Fruit fly (Drosophila melanogaster): ENCODE results near the gene Fer1.

The Fer1 gene

dm6 chr3R:7144245-7144904 is 8.4 kb downstream of the Fer1 start, which contains the start of the genes CG14610 and CG2656 (continued):
- peak; percentile 74 for TF ChIP-seq CG1024 (GFP tag; IDR thresholded peaks at IDR 0.05)
- TF ChIP-seq pan (optimal IDR thresholded peaks at IDR 0.05) = no peak
- peak in 1 of 2 experiments; percentile 61 for TF ChIP-seq pan (GFP tag; optimal IDR thresholded peaks at IDR 0.05 in 1 of 2, IDR thresholded peaks at IDR 0.05 in 1 of 2)
- 0 out of 2 replicates have a peak, but pooled peaks have one; percentile 38 for TF ChIP-seq ato (GFP tag; IDR thresholded peaks at IDR 0.05; ENCODE audit: partially characterized antibody)
- TF ChIP-seq C15 (GFP tag; IDR thresholded peaks at IDR 0.05) = no peak
- no peak for TF ChIP-seq ham (GFP tag; IDR thresholded peaks at IDR 0.05)
- peak; percentile 71 for TF ChIP-seq CG32532 (GFP tag; IDR thresholded peaks at IDR 0.05)
- no peak for TF ChIP-seq fd102C (GFP tag; optimal IDR thresholded peaks at IDR 0.05)
- TF ChIP-seq CG11085 (GFP tag; IDR thresholded peaks at IDR 0.05) = 0 out of 2 replicates have a peak, but pooled peaks have one; percentile 38
- TF ChIP-seq nerfin-1 (tag; optimal IDR thresholded peaks at IDR 0.05) = peak; percentile 96
- no peak for TF ChIP-seq CG10321 (GFP tag; IDR thresholded peaks at IDR 0.05)
- TF ChIP-seq Poxn (GFP tag; IDR thresholded peaks at IDR 0.05) = no peak
- peak; percentile 30 for TF ChIP-seq tap (tag; optimal IDR thresholded peaks at IDR 0.05)
- TF ChIP-seq CG34224 (GFP tag; IDR thresholded peaks at IDR 0.05; ENCODE audit: partially characterized antibody) = peak; percentile 28; the same call in 2 of the 3 replicates
- peak; percentile 42; the same call in 1 of the 2 replicates for TF ChIP-seq esg (GFP tag; conservative IDR thresholded peaks at IDR 0.05)
- TF ChIP-seq Trl (optimal IDR thresholded peaks at IDR 0.05) = no peak
- peak; percentile 94 for TF ChIP-seq Trl (GFP tag; optimal IDR thresholded peaks at IDR 0.05)
- TF ChIP-seq disco-r (GFP tag; optimal IDR thresholded peaks at IDR 0.05) = peak; percentile 14
- peak; percentile 47 for TF ChIP-seq schlank (tag; optimal IDR thresholded peaks at IDR 0.05)
- TF ChIP-seq CG2889 (GFP tag; IDR thresholded peaks at IDR 0.05) = no peak
- TF ChIP-seq Doc3 (GFP tag; IDR thresholded peaks at IDR 0.05; ENCODE audit: partially characterized antibody) = 0 out of 3 replicates have a peak, but pooled peaks have one; percentile 33
- TF ChIP-seq Mad (GFP tag; optimal IDR thresholded peaks at IDR 0.05) = peak; percentile 88
- TF ChIP-seq hbn (GFP tag; IDR thresholded peaks at IDR 0.05; ENCODE audit: partially characterized antibody) = peak; percentile 50
- TF ChIP-seq CG33557 (GFP tag; optimal IDR thresholded peaks at IDR 0.05) = peak; percentile 25
- peak; percentile 6 for TF ChIP-seq CG6765 (GFP tag; optimal IDR thresholded peaks at IDR 0.05)
- peak; percentile 84 for TF ChIP-seq ken (GFP tag; IDR thresholded peaks at IDR 0.05)
- peak; percentile 14 for TF ChIP-seq CrebB (tag; optimal IDR thresholded peaks at IDR 0.05)
- no peak for TF ChIP-seq CG7357 (GFP tag; IDR thresholded peaks at IDR 0.05)
- peak; percentile 8 for TF ChIP-seq Fer2 (tag; optimal IDR thresholded peaks at IDR 0.05)
- peak; percentile 82 for TF ChIP-seq CG15514 (GFP tag; optimal IDR thresholded peaks at IDR 0.05)
- peak; percentile 88 for TF ChIP-seq Hsf (GFP tag; optimal IDR thresholded peaks at IDR 0.05)
- no peak for TF ChIP-seq tio (GFP tag; optimal IDR thresholded peaks at IDR 0.05)
- peak; percentile 68 for TF ChIP-seq bcd (GFP tag; optimal IDR thresholded peaks at IDR 0.05)
- no peak; the same call in 1 of the 2 replicates for TF ChIP-seq CG14441 (GFP tag; IDR thresholded peaks at IDR 0.05)
- peak; percentile 49 for TF ChIP-seq CG12744 (GFP tag; optimal IDR thresholded peaks at IDR 0.05)
- no peak for TF ChIP-seq z (GFP tag; IDR thresholded peaks at IDR 0.05)
- TF ChIP-seq E2f1 (GFP tag; IDR thresholded peaks at IDR 0.05) = peak; percentile 26; the same call in 1 of the 2 replicates
- TF ChIP-seq CG4617 (GFP tag; optimal IDR thresholded peaks at IDR 0.05; ENCODE audit: borderline replicate concordance) = peak; percentile 96
- TF ChIP-seq dmrt11E (tag; optimal IDR thresholded peaks at IDR 0.05) = peak; percentile 37
- TF ChIP-seq CG7839 (tag; optimal IDR thresholded peaks at IDR 0.05) = peak; percentile 58
- no peak for TF ChIP-seq CG12769 (tag; optimal IDR thresholded peaks at IDR 0.05)
- peak; percentile 28 for TF ChIP-seq Nf-YC (tag; optimal IDR thresholded peaks at IDR 0.05)
- peak; percentile 82 for TF ChIP-seq Ets97D (GFP tag; optimal IDR thresholded peaks at IDR 0.05)
- TF ChIP-seq Hmr (GFP tag; optimal IDR thresholded peaks at IDR 0.05) = peak; percentile 56
- peak; percentile 94 for TF ChIP-seq CG3847 (GFP tag; IDR thresholded peaks at IDR 0.05)
- TF ChIP-seq onecut (GFP tag; IDR thresholded peaks at IDR 0.05) = no peak; the same call in 1 of the 2 replicates
- TF ChIP-seq ara (GFP tag; IDR thresholded peaks at IDR 0.05) = 0 out of 2 replicates have a peak, but pooled peaks have one; percentile 6
- TF ChIP-seq CG14014 (GFP tag; IDR thresholded peaks at IDR 0.05) = peak; percentile 40; the same call in 1 of the 2 replicates
- TF ChIP-seq vvl (GFP tag; IDR thresholded peaks at IDR 0.05) = peak; percentile 93
- TF ChIP-seq maf-S (GFP tag; optimal IDR thresholded peaks at IDR 0.05) = peak; percentile 87

Data from whole organism, embryonic.